Fruit fly (Drosophila melanogaster) whole organism, prepupa: ENCODE data around the gene Atet.
A peak's percentile ranks its signal among the peaks of the same experiment; 100 is the strongest.

ENCODE experiments used
- Blimp-1 ChIP-seq: fragments of 200-800 bp; sonication (Bioruptor generic); optimal IDR thresholded peaks from 3 replicates; lab custom pipeline; 2017; ENCODE audit warnings: missing biosample characterization, missing genetic modification characterization, mild to moderate bottlenecking, moderate library complexity, missing genetic modification reagents
- CG10631 ChIP-seq: fragments of 200-800 bp; sonication (Bioruptor generic); optimal IDR thresholded peaks from 2 replicates; lab custom pipeline; 2016; ENCODE audit warnings: missing biosample characterization, missing genetic modification characterization
- CG11762 ChIP-seq: fragments of 200-800 bp; sonication (Bioruptor generic); optimal IDR thresholded peaks from 3 replicates; lab custom pipeline; 2016; ENCODE audit warnings: missing biosample characterization, missing genetic modification characterization; ENCODE audit not compliant: insufficient read depth
- CG15336 ChIP-seq: fragments of 200-800 bp; sonication (Bioruptor generic); IDR thresholded peaks from 2 replicates; pipeline ENCODE4 v1.3.6; 2022; ENCODE audit warnings: missing biosample characterization, missing genetic modification characterization
- CG1621 ChIP-seq: fragments of 200-800 bp; sonication (Bioruptor generic); optimal IDR thresholded peaks from 3 replicates; lab custom pipeline; 2018; ENCODE audit warnings: missing biosample characterization, mild to moderate bottlenecking, missing genetic modification characterization
- CG16779 ChIP-seq: fragments of 200-800 bp; sonication (Bioruptor generic); optimal IDR thresholded peaks from 3 replicates; lab custom pipeline; 2017; ENCODE audit warnings: missing biosample characterization, mild to moderate bottlenecking, missing genetic modification characterization
- CG31627 ChIP-seq: fragments of 200-800 bp; sonication (Bioruptor generic); optimal IDR thresholded peaks from 3 replicates; lab custom pipeline; 2016; ENCODE audit warnings: missing biosample characterization, missing genetic modification characterization
- CG32006 ChIP-seq: fragments of 200-800 bp; sonication (Bioruptor generic); optimal IDR thresholded peaks from 3 replicates; lab custom pipeline; 2017; ENCODE audit warnings: missing biosample characterization, mild to moderate bottlenecking, missing genetic modification characterization
- CG34406 ChIP-seq: fragments of 200-800 bp; sonication (Bioruptor generic); optimal IDR thresholded peaks from 3 replicates; lab custom pipeline; 2016; ENCODE audit warnings: missing biosample characterization, missing genetic modification characterization
- CG3919 ChIP-seq: fragments of 200-800 bp; sonication (Bioruptor generic); optimal IDR thresholded peaks from 3 replicates; lab custom pipeline; 2016; ENCODE audit warnings: missing biosample characterization, missing genetic modification characterization
- CG4318 ChIP-seq: fragments of 200-800 bp; sonication (Bioruptor generic); optimal IDR thresholded peaks from 3 replicates; lab custom pipeline; 2017; ENCODE audit warnings: missing biosample characterization, mild to moderate bottlenecking, missing genetic modification characterization
- CG6163 ChIP-seq: fragments of 200-800 bp; sonication (Bioruptor generic); IDR thresholded peaks from 3 replicates; pipeline ENCODE4 v1.3.6; 2022; ENCODE audit warnings: missing biosample characterization, missing genetic modification characterization
- CG6276 ChIP-seq: fragments of 200-800 bp; sonication (Bioruptor generic); optimal IDR thresholded peaks from 2 replicates; lab custom pipeline; 2017; ENCODE audit warnings: missing biosample characterization, mild to moderate bottlenecking, missing genetic modification characterization
- CG6792 ChIP-seq: fragments of 200-800 bp; sonication (Bioruptor generic); optimal IDR thresholded peaks from 3 replicates; lab custom pipeline; 2016; ENCODE audit warnings: missing biosample characterization, missing genetic modification characterization
- CG6808 ChIP-seq: fragments of 200-800 bp; sonication (Bioruptor generic); optimal IDR thresholded peaks from 3 replicates; lab custom pipeline; 2017; ENCODE audit warnings: missing biosample characterization, missing genetic modification characterization, mild to moderate bottlenecking, moderate library complexity, missing genetic modification reagents
- CG6854 ChIP-seq: fragments of 200-800 bp; sonication (Bioruptor generic); optimal IDR thresholded peaks from 2 replicates; lab custom pipeline; 2017; ENCODE audit warnings: missing biosample characterization, mild to moderate bottlenecking, missing genetic modification characterization
- CG7368 ChIP-seq: fragments of 200-800 bp; sonication (Bioruptor generic); optimal IDR thresholded peaks from 3 replicates; lab custom pipeline; 2016; ENCODE audit warnings: missing biosample characterization, missing genetic modification characterization
- CG8119 ChIP-seq: fragments of 200-800 bp; sonication (Bioruptor generic); IDR thresholded peaks from 3 replicates; pipeline ENCODE4 v1.3.6; 2022; ENCODE audit warnings: missing biosample characterization, missing genetic modification characterization
- CG8632 ChIP-seq: fragments of 200-800 bp; sonication (Bioruptor generic); optimal IDR thresholded peaks from 3 replicates; lab custom pipeline; 2016; ENCODE audit warnings: missing biosample characterization, missing genetic modification characterization
- CG9139 ChIP-seq: fragments of 200-800 bp; sonication (Bioruptor generic); optimal IDR thresholded peaks from 3 replicates; lab custom pipeline; 2017; ENCODE audit warnings: missing biosample characterization, mild to moderate bottlenecking, missing genetic modification characterization
- Eip78C ChIP-seq: fragments of 200-800 bp; sonication (Bioruptor generic); peaks from one replicate; lab custom pipeline; 2016; ENCODE audit warnings: missing biosample characterization, missing genetic modification characterization
- Ets21C ChIP-seq: fragments of 200-800 bp; sonication (Bioruptor generic); optimal IDR thresholded peaks from 3 replicates; lab custom pipeline; 2016; ENCODE audit warnings: missing biosample characterization, missing genetic modification characterization
- Ets96B ChIP-seq: fragments of 200-800 bp; optimal IDR thresholded peaks from 2 replicates; lab custom pipeline; 2019; ENCODE audit warnings: missing biosample characterization, mild to moderate bottlenecking, missing genetic modification characterization, moderate library complexity
- Hr39 ChIP-seq: fragments of 200-800 bp; sonication (Bioruptor generic); optimal IDR thresholded peaks from 2 replicates; lab custom pipeline; 2016; ENCODE audit warnings: missing biosample characterization, missing genetic modification characterization
- Lpt ChIP-seq: fragments of 200-800 bp; sonication (Bioruptor generic); optimal IDR thresholded peaks from 3 replicates; lab custom pipeline; 2016; ENCODE audit warnings: missing biosample characterization, missing genetic modification characterization
- Met ChIP-seq: fragments of 200-800 bp; sonication (Bioruptor generic); optimal IDR thresholded peaks from 3 replicates; lab custom pipeline; 2016; ENCODE audit warnings: missing biosample characterization, missing genetic modification characterization
- OdsH ChIP-seq: fragments of 200-800 bp; sonication (Bioruptor generic); optimal IDR thresholded peaks from 3 replicates; lab custom pipeline; 2016; ENCODE audit warnings: missing biosample characterization, missing genetic modification characterization
- Smox ChIP-seq: fragments of 200-800 bp; sonication (Bioruptor generic); optimal IDR thresholded peaks from 3 replicates; lab custom pipeline; 2016; ENCODE audit warnings: missing biosample characterization, missing genetic modification characterization
- Sox15 ChIP-seq: fragments of 200-800 bp; sonication (Bioruptor generic); optimal IDR thresholded peaks from 3 replicates; lab custom pipeline; 2016; ENCODE audit warnings: missing biosample characterization, missing genetic modification characterization
- acj6 ChIP-seq: fragments of 200-800 bp; sonication (Bioruptor generic); optimal IDR thresholded peaks from 3 replicates; lab custom pipeline; 2016; ENCODE audit warnings: missing biosample characterization, missing genetic modification characterization
- dsx ChIP-seq: fragments of 200-800 bp; optimal IDR thresholded peaks from 3 replicates; lab custom pipeline; 2019; ENCODE audit warnings: missing biosample characterization, mild to moderate bottlenecking, missing genetic modification characterization, moderate library complexity; ENCODE audit not compliant: poor library complexity, severe bottlenecking
- eg ChIP-seq: fragments of 200-800 bp; sonication (Bioruptor generic); IDR thresholded peaks from 3 replicates; pipeline ENCODE4 v1.3.6; 2022; ENCODE audit warnings: missing biosample characterization, missing genetic modification characterization
- esn ChIP-seq: fragments of 200-800 bp; sonication (Bioruptor generic); optimal IDR thresholded peaks from 2 replicates; lab custom pipeline; 2016; ENCODE audit warnings: missing biosample characterization, mild to moderate bottlenecking, missing genetic modification characterization, moderate library complexity
- fd59A ChIP-seq: fragments of 200-800 bp; sonication (Bioruptor generic); optimal IDR thresholded peaks from 2 replicates; lab custom pipeline; 2017; ENCODE audit warnings: missing biosample characterization, mild to moderate bottlenecking, missing genetic modification characterization, missing genetic modification reagents
- fkh ChIP-seq: fragments of 200-800 bp; sonication (Bioruptor generic); optimal IDR thresholded peaks from 3 replicates; lab custom pipeline; 2017; ENCODE audit warnings: missing biosample characterization, mild to moderate bottlenecking, missing genetic modification characterization, moderate library complexity
- net ChIP-seq: fragments of 200-800 bp; sonication (Bioruptor generic); optimal IDR thresholded peaks from 3 replicates; lab custom pipeline; 2016; ENCODE audit warnings: missing biosample characterization, missing genetic modification characterization
- pdm3 ChIP-seq: fragments of 200-800 bp; sonication (Bioruptor generic); optimal IDR thresholded peaks from 3 replicates; lab custom pipeline; 2016; ENCODE audit warnings: missing biosample characterization, missing genetic modification characterization
- spab ChIP-seq: fragments of 200-800 bp; sonication (Bioruptor generic); optimal IDR thresholded peaks from 2 replicates; lab custom pipeline; 2017; ENCODE audit warnings: missing biosample characterization, mild to moderate bottlenecking, missing genetic modification characterization, missing genetic modification reagents
- svp ChIP-seq: fragments of 200-800 bp; sonication (Bioruptor generic); peaks from one replicate; lab custom pipeline; 2016; ENCODE audit warnings: missing biosample characterization, missing genetic modification characterization
- vri ChIP-seq: fragments of 200-800 bp; sonication (Bioruptor generic); optimal IDR thresholded peaks from 3 replicates; lab custom pipeline; 2016; ENCODE audit warnings: missing biosample characterization, mild to moderate bottlenecking, missing genetic modification characterization

Atet gene

DNA sequence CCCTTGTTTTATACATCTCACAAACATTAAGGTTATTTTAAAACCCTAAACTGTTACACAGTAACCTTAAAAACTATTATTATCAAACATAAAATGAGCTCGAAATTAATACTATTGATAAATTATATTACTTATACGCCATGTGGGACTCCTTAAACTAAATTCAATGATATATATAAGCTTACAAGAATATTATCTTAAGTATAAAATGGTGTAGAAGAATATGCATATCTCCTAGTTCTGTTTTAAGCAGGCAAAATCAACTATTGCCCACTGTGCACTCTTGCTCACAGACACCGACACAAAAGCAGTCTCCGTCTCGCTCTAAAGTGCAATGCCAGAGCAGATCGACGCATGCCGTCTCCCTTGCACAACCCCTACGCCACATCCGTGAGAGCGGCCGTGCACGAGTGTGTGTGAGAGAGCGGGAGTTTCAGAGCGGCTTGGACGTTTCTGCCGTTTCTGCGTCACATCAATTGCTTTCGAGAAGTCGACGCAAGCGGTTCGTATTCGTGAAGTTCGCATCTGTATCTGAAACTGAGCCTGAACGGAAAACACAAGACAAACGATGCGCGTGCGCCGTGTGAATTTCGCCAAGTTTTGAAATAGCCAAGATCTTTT lies 37.9 kb downstream of the Atet start (continued):
- TF ChIP-seq CG3919 (GFP tag; lab: Kevin White, UChicago) (peak; percentile 60), Smox (GFP tag; lab: Kevin White, UChicago) (peak; percentile 67), Sox15 (peak; percentile 42), CG6276 (GFP tag; lab: Kevin White, UChicago) (peak; percentile 67), Hr39 (peak; percentile 58), pdm3 (GFP tag; lab: Kevin White, UChicago) (peak; percentile 58), CG6163 (GFP tag; lab: Robert Waterston, UW) (peak; percentile 55), OdsH (GFP tag; lab: Kevin White, UChicago) (peak; percentile 53), CG31627 (GFP tag; lab: Kevin White, UChicago) (peak; percentile 29), fd59A (no peak), CG34406 (GFP tag; lab: Kevin White, UChicago) (peak; percentile 77), CG6792 (peak; percentile 65), CG8119 (GFP tag; lab: Robert Waterston, UW) (peak; percentile 80), vri (GFP tag; lab: Kevin White, UChicago) (peak; percentile 31), dsx (GFP tag; lab: Kevin White, UChicago) (peak; percentile 41), CG16779 (tag; lab: Kevin White, UChicago) (no peak), Blimp-1 (GFP tag; lab: Kevin White, UChicago) (peak; percentile 36), net (GFP tag; lab: Kevin White, UChicago) (peak; percentile 66), fkh (peak; percentile 4), CG8632 (peak; percentile 67), CG6854 (GFP tag; lab: Kevin White, UChicago) (peak; percentile 71), CG11762 (GFP tag; lab: Kevin White, UChicago) (peak; percentile 15), Met (peak; percentile 73), eg (GFP tag; lab: Robert Waterston, UW) (peak; percentile 61), Eip78C (GFP tag; lab: Kevin White, UChicago) (peak; percentile 94), CG15336 (GFP tag; lab: Robert Waterston, UW) (peak; percentile 69), Lpt (GFP tag; lab: Kevin White, UChicago) (peak; percentile 61), CG10631 (GFP tag; lab: Kevin White, UChicago) (peak; percentile 35)

DNA sequence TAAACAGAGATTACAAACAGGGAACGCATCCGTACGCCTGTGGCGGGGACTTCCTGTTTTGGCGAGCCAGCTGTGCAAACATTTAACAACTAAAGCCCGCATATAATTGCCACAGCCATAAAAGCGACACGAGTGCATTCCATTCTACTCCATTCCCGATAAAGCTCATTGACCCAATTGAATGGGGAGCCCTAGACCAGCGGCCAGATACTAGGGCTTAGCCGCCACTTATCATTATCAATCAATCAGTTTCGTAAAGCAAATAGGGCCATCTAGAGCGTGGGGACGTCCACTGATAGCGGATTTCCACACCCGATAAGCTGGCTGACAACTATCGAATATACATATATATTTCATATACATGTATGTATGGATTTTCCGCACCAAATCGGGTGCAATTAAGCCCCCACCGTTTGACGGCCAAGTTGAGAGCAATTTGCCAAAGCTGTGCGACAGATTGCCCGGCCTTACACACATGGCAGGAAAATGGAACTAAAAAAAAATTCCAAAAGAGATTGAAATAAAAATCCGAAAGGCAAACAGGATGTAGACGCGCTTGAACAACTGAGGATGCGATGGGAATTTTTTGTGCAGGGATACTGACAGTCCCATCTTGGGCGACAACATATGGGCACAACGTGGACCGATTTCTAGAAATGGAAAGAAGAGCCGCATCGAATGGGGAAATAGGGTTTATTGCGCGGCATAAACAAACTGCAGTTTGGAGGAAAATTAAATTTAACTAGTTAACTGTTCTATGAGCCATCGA lies 39.3 kb downstream of the Atet start:
- TF ChIP-seq CG7368 (GFP tag; lab: Kevin White, UChicago): no peak
- TF ChIP-seq svp (GFP tag; lab: Kevin White, UChicago): peak; percentile 25
- no peak for TF ChIP-seq CG32006 (GFP tag; lab: Kevin White, UChicago)
- no peak for TF ChIP-seq CG1621 (tag; lab: Kevin White, UChicago)
- no peak for TF ChIP-seq CG8119 (GFP tag; lab: Robert Waterston, UW)
- peak; percentile 29 for TF ChIP-seq fkh

DNA sequence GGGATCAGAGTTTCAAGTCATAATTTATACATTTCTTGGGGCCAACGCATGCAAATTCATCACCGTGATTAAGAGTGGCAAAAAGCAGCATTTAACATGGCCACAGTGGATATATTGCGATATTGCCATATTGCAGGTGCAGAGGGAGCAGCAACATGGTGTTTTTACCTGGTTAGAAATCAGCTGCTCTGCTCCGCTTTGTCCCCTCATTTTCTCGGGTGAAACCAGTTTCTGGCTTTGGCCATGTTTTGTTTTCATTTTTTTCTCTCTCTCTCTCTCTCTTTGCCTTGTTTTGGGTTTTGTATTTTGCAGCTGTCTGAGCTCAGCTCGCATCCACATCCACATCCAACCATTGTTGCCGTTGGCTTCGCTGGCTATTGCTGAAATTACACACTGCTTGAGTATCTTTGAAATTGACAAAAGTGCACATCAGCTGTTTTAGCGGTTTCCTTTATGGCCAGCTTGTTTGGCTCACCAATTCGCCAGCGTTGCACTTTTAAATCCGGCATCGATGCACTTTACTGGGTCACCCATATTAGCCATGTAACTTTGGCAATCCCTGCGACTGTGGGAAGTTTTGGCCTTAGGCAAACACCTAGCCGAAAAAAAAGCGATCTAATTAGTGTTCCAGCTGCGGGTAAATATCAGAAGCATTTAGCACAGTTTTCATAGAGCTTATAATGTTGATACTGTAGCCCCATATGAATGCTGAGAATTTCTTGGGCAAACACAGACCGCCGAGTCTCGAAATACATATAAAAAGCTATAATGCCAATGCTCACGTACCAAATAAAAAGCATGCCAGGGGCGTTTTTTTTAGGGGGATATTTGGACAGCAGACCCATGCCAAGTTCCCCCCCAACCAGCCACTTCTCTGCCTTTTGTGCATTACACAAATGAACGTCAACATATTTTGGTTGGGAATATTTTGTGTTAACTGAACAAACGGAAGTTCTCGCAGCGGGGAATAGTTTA lies 41.6 kb downstream of the Atet start:
- no peak for TF ChIP-seq Ets21C
- TF ChIP-seq CG32006 (GFP tag; lab: Kevin White, UChicago): no peak
- TF ChIP-seq Eip78C (GFP tag; lab: Kevin White, UChicago): peak; percentile 64
- TF ChIP-seq CG15336 (GFP tag; lab: Robert Waterston, UW): peak; percentile 25; the same call in 1 of the 2 replicates
- peak; percentile 65; the same call in 2 of the 3 replicates for TF ChIP-seq eg (GFP tag; lab: Robert Waterston, UW)
- no peak for TF ChIP-seq CG4318
- TF ChIP-seq Blimp-1 (GFP tag; lab: Kevin White, UChicago): no peak
- no peak for TF ChIP-seq acj6 (GFP tag; lab: Kevin White, UChicago)
- peak; percentile 40 for TF ChIP-seq CG6854 (GFP tag; lab: Kevin White, UChicago)
- peak; percentile 47 for TF ChIP-seq spab (GFP tag; lab: Kevin White, UChicago)
- peak; percentile 45; the same call in 2 of the 3 replicates for TF ChIP-seq CG8119 (GFP tag; lab: Robert Waterston, UW)
- TF ChIP-seq CG34406 (GFP tag; lab: Kevin White, UChicago): no peak
- peak; percentile 2 for TF ChIP-seq Ets96B (tag; lab: Kevin White, UChicago)
- peak; percentile 16; the same call in 1 of the 3 replicates for TF ChIP-seq CG6163 (GFP tag; lab: Robert Waterston, UW)
- no peak for TF ChIP-seq esn (GFP tag; lab: Kevin White, UChicago)
- peak; percentile 20 for TF ChIP-seq CG9139 (GFP tag; lab: Kevin White, UChicago)
- no peak for TF ChIP-seq pdm3 (GFP tag; lab: Kevin White, UChicago)
- TF ChIP-seq CG6792: no peak
- TF ChIP-seq dsx (GFP tag; lab: Kevin White, UChicago): peak; percentile 19
- TF ChIP-seq fkh: peak; percentile 82
- peak; percentile 56 for TF ChIP-seq Lpt (GFP tag; lab: Kevin White, UChicago)
- no peak for TF ChIP-seq CG1621 (tag; lab: Kevin White, UChicago)
- TF ChIP-seq CG6808 (GFP tag; lab: Kevin White, UChicago): peak; percentile 68
- peak; percentile 50 for TF ChIP-seq CG6276 (GFP tag; lab: Kevin White, UChicago)
- TF ChIP-seq Sox15: no peak
